Worm (Caenorhabditis elegans) whole organism, late embryonic: ENCODE data around the gene sgcb-1.

Experiments
- K02D7.2 ChIP-seq: sonication (generic microtip); optimal IDR thresholded peaks from 2 replicates; lab custom pipeline; 2017; ENCODE audit warnings: mild to moderate bottlenecking, missing genetic modification characterization, missing compliant biosample characterization
- T23F11.4 ChIP-seq: fragments of 200-800 bp; sonication (Bioruptor generic); optimal IDR thresholded peaks from 2 replicates; lab custom pipeline; 2018; ENCODE audit warnings: mild to moderate bottlenecking, missing genetic modification characterization, missing compliant biosample characterization
- ahr-1 ChIP-seq: sonication (generic microtip); optimal IDR thresholded peaks from 2 replicates; lab custom pipeline; 2016; ENCODE audit warnings: missing genetic modification characterization, missing compliant biosample characterization
- ama-1 ChIP-seq: fragments of 150-350 bp; optimal IDR thresholded peaks from 2 replicates; lab custom pipeline; 2014
- ceh-14 ChIP-seq: sonication (generic microtip); optimal IDR thresholded peaks from 2 replicates; lab custom pipeline; 2016; ENCODE audit warnings: missing genotype, missing genetic modification characterization, missing compliant biosample characterization
- ceh-18 ChIP-seq: sonication (generic microtip); optimal IDR thresholded peaks from 2 replicates; lab custom pipeline; 2016; ENCODE audit warnings: missing genetic modification characterization, missing compliant biosample characterization
- ceh-2 ChIP-seq: sonication (generic microtip); optimal IDR thresholded peaks from 2 replicates; lab custom pipeline; 2016; ENCODE audit warnings: missing genotype, missing genetic modification characterization, missing compliant biosample characterization
- ceh-30 ChIP-seq: fragments of 150-350 bp; optimal IDR thresholded peaks from 2 replicates; lab custom pipeline; 2014; ENCODE audit warnings: missing biosample characterization, missing genetic modification characterization
- ceh-31 ChIP-seq: sonication (generic microtip); optimal IDR thresholded peaks from 2 replicates; lab custom pipeline; 2016; ENCODE audit warnings: missing genetic modification characterization, missing compliant biosample characterization
- ceh-34 ChIP-seq: sonication (generic microtip); optimal IDR thresholded peaks from 2 replicates; lab custom pipeline; 2016; ENCODE audit warnings: mild to moderate bottlenecking, missing genetic modification characterization, missing compliant biosample characterization
- ceh-6 ChIP-seq: fragments of 200-800 bp; sonication (Bioruptor generic); optimal IDR thresholded peaks from 2 replicates; lab custom pipeline; 2018; ENCODE audit warnings: mild to moderate bottlenecking, missing genetic modification characterization, missing compliant biosample characterization
- che-1 ChIP-seq: sonication (generic microtip); optimal IDR thresholded peaks from 2 replicates; lab custom pipeline; 2016; ENCODE audit warnings: mild to moderate bottlenecking, missing genetic modification characterization, missing compliant biosample characterization
- elt-2 ChIP-seq: sonication (generic microtip); optimal IDR thresholded peaks from 2 replicates; lab custom pipeline; 2016; ENCODE audit warnings: missing genetic modification reagents, missing genetic modification characterization, missing compliant biosample characterization
- elt-4 ChIP-seq: sonication (generic microtip); optimal IDR thresholded peaks from 2 replicates; lab custom pipeline; 2016; ENCODE audit warnings: missing genetic modification characterization, missing compliant biosample characterization
- ets-4 ChIP-seq: sonication (generic microtip); optimal IDR thresholded peaks from 2 replicates; lab custom pipeline; 2016; ENCODE audit warnings: missing genetic modification characterization, missing compliant biosample characterization
- fax-1 ChIP-seq: sonication (generic microtip); optimal IDR thresholded peaks from 2 replicates; lab custom pipeline; 2016; ENCODE audit warnings: missing genotype, missing genetic modification characterization, missing compliant biosample characterization
- hlh-13 ChIP-seq: fragments of 200-800 bp; sonication (Bioruptor generic); optimal IDR thresholded peaks from 2 replicates; lab custom pipeline; 2018; ENCODE audit warnings: mild to moderate bottlenecking, missing genetic modification characterization, missing compliant biosample characterization
- hlh-30 ChIP-seq: sonication (generic microtip); optimal IDR thresholded peaks from 2 replicates; lab custom pipeline; 2017; ENCODE audit warnings: antibody characterized with exemption, missing genetic modification characterization, missing compliant biosample characterization; ENCODE audit not compliant: insufficient read depth
- lin-11 ChIP-seq: fragments of 200-800 bp; sonication (Bioruptor generic); optimal IDR thresholded peaks from 2 replicates; lab custom pipeline; 2018; ENCODE audit warnings: mild to moderate bottlenecking, missing genetic modification characterization, missing compliant biosample characterization
- madf-2 ChIP-seq: sonication (generic microtip); optimal IDR thresholded peaks from 2 replicates; lab custom pipeline; 2017; ENCODE audit warnings: missing genetic modification characterization, missing compliant biosample characterization
- mec-3 ChIP-seq: sonication (generic microtip); optimal IDR thresholded peaks from 2 replicates; lab custom pipeline; 2016; ENCODE audit warnings: borderline replicate concordance, missing genetic modification characterization, missing compliant biosample characterization
- nfya-1 ChIP-seq: sonication (generic microtip); optimal IDR thresholded peaks from 2 replicates; lab custom pipeline; 2017; ENCODE audit warnings: missing genetic modification characterization, mild to moderate bottlenecking, missing compliant biosample characterization, antibody characterized with exemption, moderate library complexity
- nhr-232 ChIP-seq: sonication (generic microtip); optimal IDR thresholded peaks from 2 replicates; lab custom pipeline; 2016; ENCODE audit warnings: missing genetic modification characterization, missing compliant biosample characterization
- odd-2 ChIP-seq: sonication (generic microtip); optimal IDR thresholded peaks from 2 replicates; lab custom pipeline; 2017; ENCODE audit warnings: antibody characterized with exemption, mild to moderate bottlenecking, missing genetic modification characterization, missing compliant biosample characterization
- pat-9 ChIP-seq: fragments of 200-800 bp; sonication (Bioruptor generic); optimal IDR thresholded peaks from 2 replicates; lab custom pipeline; 2018; ENCODE audit warnings: mild to moderate bottlenecking, missing genetic modification characterization, moderate library complexity, missing compliant biosample characterization
- ref-2 ChIP-seq: sonication (generic microtip); optimal IDR thresholded peaks from 2 replicates; lab custom pipeline; 2016; ENCODE audit warnings: missing genetic modification characterization, missing compliant biosample characterization
- sox-2 ChIP-seq: fragments of 200-800 bp; sonication (Bioruptor generic); IDR thresholded peaks from 2 replicates; pipeline ENCODE4 v1.3.6; 2022; ENCODE audit warnings: missing genetic modification reagents, missing genetic modification characterization, missing compliant biosample characterization
- tbx-7 ChIP-seq: sonication (generic microtip); optimal IDR thresholded peaks from 2 replicates; lab custom pipeline; 2016; ENCODE audit warnings: missing genotype, missing genetic modification characterization, missing compliant biosample characterization
- ttx-3 ChIP-seq: sonication (generic microtip); optimal IDR thresholded peaks from 2 replicates; lab custom pipeline; 2016; ENCODE audit warnings: missing genetic modification reagents, missing genetic modification characterization, missing compliant biosample characterization
- unc-42 ChIP-seq: sonication (generic microtip); optimal IDR thresholded peaks from 2 replicates; lab custom pipeline; 2016; ENCODE audit warnings: missing genotype, missing genetic modification characterization, missing compliant biosample characterization
- unc-86 ChIP-seq: sonication (generic microtip); optimal IDR thresholded peaks from 2 replicates; lab custom pipeline; 2016; ENCODE audit warnings: missing genetic modification characterization, missing compliant biosample characterization

sgcb-1 gene

ce11 chrII:333853-334449 is 7.9 kb downstream of the sgcb-1 start:
- TF ChIP-seq fax-1 (tag; lab: Kevin White, UChicago): no peak
- no peak for TF ChIP-seq hlh-13 (GFP tag; lab: Kevin White, UChicago)
- TF ChIP-seq elt-2 (tag; lab: Kevin White, UChicago): peak; percentile 90
- no peak for TF ChIP-seq T23F11.4 (GFP tag; lab: Kevin White, UChicago)
- TF ChIP-seq che-1: no peak
- TF ChIP-seq odd-2 (tag; lab: Kevin White, UChicago): no peak

DNA sequence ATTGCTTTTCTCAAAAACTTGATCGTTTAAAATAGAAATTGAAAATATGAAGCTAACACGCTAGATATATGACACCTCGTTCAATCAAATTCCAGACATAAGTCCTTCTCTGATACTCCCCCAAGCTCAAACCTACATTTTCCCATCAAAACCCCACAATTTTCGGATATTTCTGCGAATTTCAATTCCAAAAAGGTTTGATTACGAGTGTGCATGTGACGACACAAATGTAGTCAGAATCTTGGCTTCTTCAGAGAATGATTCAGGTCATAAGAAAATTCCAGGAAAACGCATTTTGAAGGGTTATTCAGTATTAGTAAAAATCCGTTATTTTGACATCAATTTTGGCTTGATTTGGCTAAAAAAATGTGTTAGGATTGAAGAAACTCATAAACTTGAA is 8.7 kb downstream of the sgcb-1 start:
- TF ChIP-seq ceh-34 (tag; lab: Kevin White, UChicago) (no peak), elt-2 (tag; lab: Kevin White, UChicago) (no peak), tbx-7 (tag; lab: Kevin White, UChicago) (no peak), madf-2 (tag; lab: Kevin White, UChicago) (no peak), nhr-232 (tag; lab: Kevin White, UChicago) (no peak), ttx-3 (tag; lab: Kevin White, UChicago) (no peak)
- TF ChIP-seq, all 69 proteins: peak for 0

DNA sequence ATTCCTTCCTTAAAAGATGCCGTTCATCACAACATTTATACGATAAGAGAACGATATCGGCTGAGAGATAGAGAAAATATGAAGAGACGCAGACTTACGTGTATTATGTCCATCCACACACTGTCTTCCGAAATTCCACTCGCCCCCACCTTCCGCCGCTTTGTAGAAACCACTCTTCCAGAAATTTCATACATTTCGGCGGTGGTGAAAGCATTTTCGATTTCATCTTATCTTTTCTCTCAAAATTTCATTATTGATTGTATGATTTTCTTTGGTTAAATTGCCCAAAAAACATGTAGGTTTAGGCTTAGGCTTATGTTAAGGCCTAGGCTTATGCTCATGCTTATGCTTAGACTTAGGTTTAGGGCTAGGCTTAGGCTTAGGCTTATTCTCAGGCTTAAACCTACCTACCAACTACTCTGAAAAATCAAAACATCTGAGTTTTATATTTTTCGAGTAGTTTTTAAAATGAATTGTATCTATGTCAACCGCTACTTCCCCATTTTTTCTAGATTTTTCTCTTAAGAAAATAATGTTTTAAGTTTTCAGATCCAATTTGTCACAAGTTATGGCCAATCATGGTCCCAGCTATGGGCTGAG is 11.2 kb downstream of the sgcb-1 start, which contains the start of gene cpn-2:
Gene cpn-2, plus strand, starts transcription at position 550 of the 600 bp plus-strand sequence.
- peak; percentile 27 for TF ChIP-seq nfya-1
- no peak for TF ChIP-seq sox-2 (GFP tag; lab: Robert Waterston, UW)

DNA sequence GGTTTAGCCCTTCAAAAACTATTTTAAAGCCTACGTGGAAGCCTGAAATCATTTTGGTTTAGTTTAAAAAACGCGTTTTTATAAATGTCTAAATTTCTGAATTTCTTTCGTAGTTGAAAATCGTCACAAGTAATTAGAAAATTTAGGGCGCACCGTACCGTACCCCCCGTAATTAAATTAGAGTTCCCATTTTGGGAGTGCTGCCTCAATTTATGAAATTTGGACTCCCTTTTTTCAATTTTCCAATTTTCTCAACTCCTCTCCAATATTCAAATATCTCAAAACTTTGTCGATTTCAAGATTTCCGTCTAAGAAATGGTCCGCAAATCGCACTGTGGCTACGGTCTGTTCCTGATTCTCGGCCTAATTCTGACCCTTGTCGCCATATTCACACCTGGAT is 14.1 kb downstream of the sgcb-1 start, which contains the start of gene clc-31:
Gene clc-31, plus strand, starts transcription at position 301 of the 400 bp plus-strand sequence.
- TF ChIP-seq ets-4 (tag; lab: Kevin White, UChicago): no peak
- no peak for TF ChIP-seq ceh-2 (tag; lab: Kevin White, UChicago)
- no peak for TF ChIP-seq unc-42
- no peak for TF ChIP-seq ceh-14 (tag; lab: Kevin White, UChicago)
- no peak for TF ChIP-seq T23F11.4 (GFP tag; lab: Kevin White, UChicago)
- no peak for TF ChIP-seq ahr-1 (tag; lab: Kevin White, UChicago)
- TF ChIP-seq nfya-1: no peak
- TF ChIP-seq mec-3 (tag; lab: Kevin White, UChicago): no peak
- no peak for TF ChIP-seq unc-86 (tag; lab: Kevin White, UChicago)
- TF ChIP-seq pat-9 (tag; lab: Kevin White, UChicago): no peak
- no peak for TF ChIP-seq ref-2
- TF ChIP-seq ceh-30 (tag; lab: Kevin White, UChicago): no peak
- no peak for TF ChIP-seq lin-11 (tag; lab: Kevin White, UChicago)
- TF ChIP-seq elt-4 (tag; lab: Kevin White, UChicago): no peak
- TF ChIP-seq ceh-6 (GFP tag; lab: Kevin White, UChicago): no peak
- TF ChIP-seq ceh-31 (tag; lab: Kevin White, UChicago): no peak

- TF ChIP-seq fax-1 (tag; lab: Kevin White, UChicago): no peak
- TF ChIP-seq lin-11 (tag; lab: Kevin White, UChicago): no peak
- TF ChIP-seq nhr-232 (tag; lab: Kevin White, UChicago): no peak
- TF ChIP-seq ceh-2 (tag; lab: Kevin White, UChicago): no peak
- no peak for TF ChIP-seq ceh-34 (tag; lab: Kevin White, UChicago)
- no peak for TF ChIP-seq ref-2
- TF ChIP-seq hlh-13 (GFP tag; lab: Kevin White, UChicago): no peak
- TF ChIP-seq hlh-30: no peak
- TF ChIP-seq ceh-18 (tag; lab: Kevin White, UChicago): no peak
- TF ChIP-seq K02D7.2 (tag; lab: Kevin White, UChicago): no peak
- TF ChIP-seq madf-2 (tag; lab: Kevin White, UChicago): no peak
- no peak for TF ChIP-seq unc-86 (tag; lab: Kevin White, UChicago)
- TF ChIP-seq pat-9 (tag; lab: Kevin White, UChicago): no peak
- no peak for TF ChIP-seq ama-1 (lab: Kevin White, UChicago)
These were observed 14.6 kb downstream of the sgcb-1 start for ce11 chrII:340714-341113.
